Worm (Caenorhabditis elegans): ENCODE data around the gene npp-16.

- TF ChIP-seq ama-1 (optimal IDR thresholded peaks at IDR 0.05): no peak
- TF ChIP-seq hmbx-1 (tag; optimal IDR thresholded peaks at IDR 0.05): no peak
- TF ChIP-seq hmg-4 (GFP tag; optimal IDR thresholded peaks at IDR 0.05): no peak
- TF ChIP-seq flt-1 (GFP tag; IDR thresholded peaks at IDR 0.05): no peak
- no peak for TF ChIP-seq ceh-13 (GFP tag; optimal IDR thresholded peaks at IDR 0.05)
- no peak for TF ChIP-seq tbx-11 (GFP tag; IDR thresholded peaks at IDR 0.05)
- no peak for TF ChIP-seq tbx-37 (GFP tag; conservative IDR thresholded peaks at IDR 0.05)
- no peak for TF ChIP-seq aly-1 (tag; optimal IDR thresholded peaks at IDR 0.05)
- TF ChIP-seq F13C5.2 (tag; optimal IDR thresholded peaks at IDR 0.05): no peak
- TF ChIP-seq ceh-36 (tag; optimal IDR thresholded peaks at IDR 0.05): no peak
Observed at ce11 chrIII:11942664-11943063, 26.9 kb downstream of the npp-16 start.
